Worm (Caenorhabditis elegans) whole organism, mixed stage, embryonic: Measurements from ENCODE around the gene sec-16A.1.

Experiments
- M03D4.4 ChIP-seq: sonication (generic microtip); optimal IDR thresholded peaks from 2 replicates; lab custom pipeline; 2017; ENCODE audit warnings: mild to moderate bottlenecking, missing genetic modification characterization, missing compliant biosample characterization
- bed-3 ChIP-seq: fragments of 200-800 bp; sonication (Bioruptor generic); optimal IDR thresholded peaks from 3 replicates; lab custom pipeline; 2018; ENCODE audit warnings: mild to moderate bottlenecking, missing genetic modification characterization, moderate library complexity, missing compliant biosample characterization
- blmp-1 ChIP-seq: fragments of 150-350 bp; optimal IDR thresholded peaks from 2 replicates; lab custom pipeline; 2014; ENCODE audit warnings: missing biosample characterization, missing genetic modification characterization
- ceh-39 ChIP-seq: fragments of 150-350 bp; optimal IDR thresholded peaks from 2 replicates; lab custom pipeline; 2014; ENCODE audit warnings: missing biosample characterization, missing genetic modification characterization
- ceh-43 ChIP-seq: fragments of 200-800 bp; sonication (Bioruptor generic); optimal IDR thresholded peaks from 2 replicates; lab custom pipeline; 2018; ENCODE audit warnings: mild to moderate bottlenecking, missing genetic modification characterization, moderate library complexity, missing compliant biosample characterization
- ceh-83 ChIP-seq: fragments of 200-800 bp; sonication (Bioruptor generic); optimal IDR thresholded peaks from 2 replicates; lab custom pipeline; 2018; ENCODE audit warnings: mild to moderate bottlenecking, missing genetic modification characterization, missing compliant biosample characterization
- ces-1 ChIP-seq: fragments of 150-350 bp; optimal IDR thresholded peaks from 2 replicates; lab custom pipeline; 2014; ENCODE audit warnings: missing biosample characterization, missing genetic modification reagents, missing genetic modification characterization
- cnd-1 ChIP-seq: fragments of 200-800 bp; sonication (Bioruptor generic); optimal IDR thresholded peaks from 2 replicates; lab custom pipeline; 2018; ENCODE audit warnings: mild to moderate bottlenecking, missing genetic modification characterization, missing compliant biosample characterization
- drap-1 ChIP-seq: fragments of 200-800 bp; sonication (Bioruptor generic); optimal IDR thresholded peaks from 3 replicates; lab custom pipeline; 2018; ENCODE audit warnings: mild to moderate bottlenecking, missing genetic modification characterization, missing compliant biosample characterization
- elt-1 ChIP-seq: sonication (generic microtip); optimal IDR thresholded peaks from 2 replicates; lab custom pipeline; 2017; ENCODE audit warnings: missing genetic modification characterization, mild to moderate bottlenecking, missing compliant biosample characterization, antibody characterized with exemption, moderate library complexity, borderline replicate concordance; ENCODE audit not compliant: insufficient read depth
- elt-3 ChIP-seq: fragments of 150-350 bp; optimal IDR thresholded peaks from 2 replicates; lab custom pipeline; 2014; ENCODE audit warnings: missing biosample characterization, missing genetic modification characterization
- flh-1 ChIP-seq: fragments of 200-800 bp; sonication (Bioruptor generic); optimal IDR thresholded peaks from 2 replicates; lab custom pipeline; 2018; ENCODE audit warnings: mild to moderate bottlenecking, missing genetic modification characterization, moderate library complexity, missing compliant biosample characterization
- ham-2 ChIP-seq: fragments of 200-800 bp; sonication (Bioruptor generic); optimal IDR thresholded peaks from 2 replicates; lab custom pipeline; 2018; ENCODE audit warnings: mild to moderate bottlenecking, missing genetic modification characterization, missing compliant biosample characterization
- hlh-1 ChIP-seq: fragments of 150-350 bp; optimal IDR thresholded peaks from 2 replicates; lab custom pipeline; 2014; ENCODE audit warnings: missing biosample characterization, missing genetic modification reagents, missing genetic modification characterization
- lin-13 ChIP-seq: fragments of 150-350 bp; optimal IDR thresholded peaks from 2 replicates; lab custom pipeline; 2014; ENCODE audit warnings: missing biosample characterization, missing genetic modification characterization
- lin-32 ChIP-seq: fragments of 200-800 bp; sonication (Bioruptor generic); optimal IDR thresholded peaks from 2 replicates; lab custom pipeline; 2018; ENCODE audit warnings: mild to moderate bottlenecking, missing genetic modification characterization, missing compliant biosample characterization
- lsy-2 ChIP-seq: fragments of 150-350 bp; optimal IDR thresholded peaks from 2 replicates; lab custom pipeline; 2014; ENCODE audit warnings: missing biosample characterization, missing genetic modification characterization
- mab-5 ChIP-seq: fragments of 150-350 bp; optimal IDR thresholded peaks from 2 replicates; lab custom pipeline; 2014; ENCODE audit warnings: missing biosample characterization, missing genetic modification characterization
- mep-1 ChIP-seq: fragments of 150-350 bp; optimal IDR thresholded peaks from 2 replicates; lab custom pipeline; 2017; ENCODE audit warnings: missing biosample characterization, missing genetic modification reagents, missing genetic modification characterization, inconsistent platforms
- mls-2 ChIP-seq: sonication (generic microtip); optimal IDR thresholded peaks from 2 replicates; lab custom pipeline; 2016; ENCODE audit warnings: mild to moderate bottlenecking, missing genetic modification characterization, moderate library complexity, missing compliant biosample characterization
- nhr-12 ChIP-seq: fragments of 150-350 bp; optimal IDR thresholded peaks from 2 replicates; lab custom pipeline; 2014; ENCODE audit warnings: missing biosample characterization, missing genetic modification characterization
- nhr-237 ChIP-seq: fragments of 150-350 bp; optimal IDR thresholded peaks from 2 replicates; lab custom pipeline; 2014; ENCODE audit warnings: missing biosample characterization, missing genetic modification characterization
- nhr-28 ChIP-seq: fragments of 150-350 bp; optimal IDR thresholded peaks from 2 replicates; lab custom pipeline; 2014; ENCODE audit warnings: missing biosample characterization, missing genetic modification characterization
- nhr-76 ChIP-seq: sonication (generic microtip); optimal IDR thresholded peaks from 2 replicates; lab custom pipeline; 2017; ENCODE audit warnings: missing biosample characterization, missing genetic modification characterization
- sem-2 ChIP-seq: fragments of 200-800 bp; sonication (Bioruptor generic); optimal IDR thresholded peaks from 2 replicates; lab custom pipeline; 2018; ENCODE audit warnings: mild to moderate bottlenecking, missing genetic modification characterization, missing compliant biosample characterization
- snpc-4 ChIP-seq: fragments of 150-350 bp; optimal IDR thresholded peaks from 2 replicates; lab custom pipeline; 2014; ENCODE audit warnings: missing biosample characterization, missing genetic modification characterization
- sptf-1 ChIP-seq: sonication (generic microtip); optimal IDR thresholded peaks from 2 replicates; lab custom pipeline; 2017; ENCODE audit warnings: mild to moderate bottlenecking, missing genetic modification characterization, moderate library complexity, missing compliant biosample characterization
- tbx-8 ChIP-seq: fragments of 200-800 bp; sonication (Bioruptor generic); optimal IDR thresholded peaks from 2 replicates; lab custom pipeline; 2018; ENCODE audit warnings: mild to moderate bottlenecking, missing genetic modification characterization, moderate library complexity, missing compliant biosample characterization
- unc-120 ChIP-seq: sonication (generic microtip); optimal IDR thresholded peaks from 2 replicates; lab custom pipeline; 2017; ENCODE audit warnings: missing genetic modification characterization, missing compliant biosample characterization; ENCODE audit not compliant: poor library complexity, severe bottlenecking
- unc-62 ChIP-seq: fragments of 150-350 bp; optimal IDR thresholded peaks from 2 replicates; lab custom pipeline; 2014; ENCODE audit warnings: missing biosample characterization, missing genetic modification reagents, missing genetic modification characterization
- zip-8 ChIP-seq: fragments of 150-350 bp; optimal IDR thresholded peaks from 2 replicates; lab custom pipeline; 2014; ENCODE audit warnings: missing biosample characterization, missing genetic modification characterization
- ztf-11 ChIP-seq: fragments of 150-350 bp; optimal IDR thresholded peaks from 2 replicates; lab custom pipeline; 2014; ENCODE audit warnings: missing biosample characterization, missing genetic modification characterization

sec-16A.1 gene

DNA sequence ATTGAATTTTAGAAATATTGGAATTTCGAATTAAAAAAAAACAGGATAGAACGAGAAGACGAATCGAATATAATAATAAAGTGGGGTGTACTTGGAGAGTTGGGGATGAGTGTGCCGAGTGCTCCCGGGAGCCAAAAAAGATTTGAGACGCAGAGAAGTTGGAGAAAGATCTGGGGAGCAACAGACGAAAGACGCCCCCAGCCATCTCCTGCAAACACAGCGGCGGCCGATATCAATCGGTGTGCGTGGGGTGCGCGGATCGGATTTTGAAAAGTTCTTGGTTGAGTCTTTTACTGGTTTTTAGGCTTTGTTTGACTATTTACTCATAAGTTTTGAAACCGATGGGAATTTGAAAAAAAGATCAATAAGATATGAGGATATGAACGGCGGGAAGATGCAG lies 28.2 kb downstream of the sec-16A.1 start, which contains the start of gene nhl-1:
Gene nhl-1, minus strand, starts transcription at position 101 of the 400 bp plus-strand sequence.
- TF ChIP-seq ztf-11 (tag; lab: Kevin White, UChicago) = no peak
- no peak for TF ChIP-seq lin-32 (GFP tag; lab: Kevin White, UChicago)
- TF ChIP-seq tbx-8 = no peak
- TF ChIP-seq cnd-1 (tag; lab: Kevin White, UChicago) = no peak
- no peak for TF ChIP-seq blmp-1 (tag; lab: Kevin White, UChicago)
- TF ChIP-seq elt-3 (tag; lab: Kevin White, UChicago) = no peak
- TF ChIP-seq mep-1 (tag; lab: Kevin White, UChicago) = no peak
- no peak for TF ChIP-seq ceh-43 (GFP tag; lab: Kevin White, UChicago)
- TF ChIP-seq nhr-237 (tag; lab: Kevin White, UChicago) = no peak
- no peak for TF ChIP-seq snpc-4 (tag; lab: Kevin White, UChicago)
- TF ChIP-seq nhr-28 (tag; lab: Kevin White, UChicago) = no peak
- TF ChIP-seq ceh-39 (tag; lab: Kevin White, UChicago) = no peak
- TF ChIP-seq unc-62 (GFP tag; lab: Kevin White, UChicago) = no peak
- TF ChIP-seq hlh-1 = no peak
- no peak for TF ChIP-seq mls-2 (tag; lab: Kevin White, UChicago)
- no peak for TF ChIP-seq lsy-2
- TF ChIP-seq nhr-76 (tag; lab: Kevin White, UChicago) = no peak

DNA sequence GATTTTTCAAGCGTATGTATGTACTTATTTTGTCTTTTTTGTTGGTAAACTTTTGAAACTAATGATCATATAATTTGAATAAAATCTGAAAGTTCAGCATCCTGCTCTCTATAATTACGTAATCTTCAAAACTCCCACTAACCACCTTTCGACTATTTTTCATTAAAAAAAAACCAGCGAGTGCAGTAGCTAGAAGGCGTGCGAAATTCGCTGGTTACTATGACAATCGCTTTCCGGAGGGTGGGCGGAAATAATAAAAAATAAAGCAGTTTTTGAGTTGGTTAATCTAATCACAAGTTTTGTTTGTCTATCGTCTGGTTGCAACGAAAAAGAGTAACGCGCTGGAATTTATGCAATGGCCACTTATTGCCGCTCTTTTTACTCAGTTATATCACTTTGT lies 29.1 kb downstream of the sec-16A.1 start, which contains the start of gene irld-34:
Gene irld-34, plus strand, starts transcription at position 301 of the 400 bp plus-strand sequence.
- TF ChIP-seq lin-13 (tag; lab: Kevin White, UChicago) (no peak), zip-8 (tag; lab: Kevin White, UChicago) (peak; percentile 24), flh-1 (GFP tag; lab: Kevin White, UChicago) (no peak), ceh-39 (tag; lab: Kevin White, UChicago) (no peak)

DNA sequence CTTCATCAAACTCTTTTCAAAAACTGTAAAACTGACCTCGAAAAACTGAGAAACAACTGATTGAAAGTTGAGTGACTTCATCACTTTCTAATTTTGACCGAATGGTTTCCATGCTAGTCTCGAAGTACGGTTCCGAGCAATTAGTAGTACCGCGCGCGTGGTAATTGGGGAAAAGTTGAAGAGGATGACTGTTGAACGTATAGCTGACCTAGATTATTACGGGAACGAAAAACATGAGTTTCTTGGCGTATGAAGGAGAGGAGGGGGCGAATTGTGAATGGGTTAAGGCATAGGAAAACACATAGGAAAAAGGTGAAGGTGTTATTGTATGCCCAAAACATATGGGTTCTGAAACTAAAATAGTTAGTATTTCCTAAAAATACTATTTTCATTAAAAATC lies 35.9 kb downstream of the sec-16A.1 start, which contains the start of gene ptr-9:
Gene ptr-9, minus strand, starts transcription at position 101 of the 400 bp plus-strand sequence.
- TF ChIP-seq nhr-12 (no peak), lsy-2 (no peak), M03D4.4 (no peak), nhr-28 (tag; lab: Kevin White, UChicago) (no peak), bed-3 (GFP tag; lab: Kevin White, UChicago) (no peak), ces-1 (GFP tag; lab: Kevin White, UChicago) (no peak), snpc-4 (tag; lab: Kevin White, UChicago) (no peak), mab-5 (tag; lab: Kevin White, UChicago) (no peak), nhr-237 (tag; lab: Kevin White, UChicago) (no peak), nhr-76 (tag; lab: Kevin White, UChicago) (no peak), lin-13 (tag; lab: Kevin White, UChicago) (no peak), sem-2 (GFP tag; lab: Kevin White, UChicago) (no peak), elt-1 (no peak), lin-32 (GFP tag; lab: Kevin White, UChicago) (no peak), unc-120 (no peak)

DNA sequence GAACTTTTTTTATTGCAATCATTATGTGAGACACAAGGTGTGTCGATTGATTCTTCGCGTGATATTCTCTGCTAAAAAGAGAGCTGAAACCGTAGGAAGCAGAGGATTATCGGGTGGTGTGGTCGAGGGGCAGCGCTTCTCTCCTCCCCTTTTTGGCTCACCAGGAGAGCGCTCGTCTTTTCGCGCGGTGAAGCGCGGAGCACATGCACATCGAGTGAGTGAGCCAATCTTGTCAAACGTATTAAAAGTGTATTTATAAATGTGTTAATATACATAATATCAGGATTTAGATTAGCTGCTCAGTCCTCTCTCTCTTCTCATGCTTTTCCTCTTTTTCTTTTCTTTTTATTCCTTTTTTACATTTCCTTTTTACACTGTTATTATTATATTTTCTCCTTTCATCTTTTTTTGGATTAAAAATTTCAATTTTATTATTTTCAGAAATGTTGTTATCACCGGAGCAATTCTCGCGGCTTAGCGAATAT lies 37.0 kb downstream of the sec-16A.1 start, which contains the start of gene dgk-3:
Gene dgk-3, plus strand, starts transcription at position 435 of the 485 bp plus-strand sequence.
- TF ChIP-seq ceh-83 (GFP tag; lab: Kevin White, UChicago) (no peak), snpc-4 (tag; lab: Kevin White, UChicago) (no peak), hlh-1 (no peak), ces-1 (GFP tag; lab: Kevin White, UChicago) (no peak), mep-1 (tag; lab: Kevin White, UChicago) (no peak), nhr-28 (tag; lab: Kevin White, UChicago) (no peak), drap-1 (GFP tag; lab: Kevin White, UChicago) (no peak), nhr-76 (tag; lab: Kevin White, UChicago) (no peak), sptf-1 (tag; lab: Kevin White, UChicago) (no peak), unc-62 (GFP tag; lab: Kevin White, UChicago) (no peak), ham-2 (GFP tag; lab: Kevin White, UChicago) (no peak), elt-1 (no peak), lsy-2 (no peak)
